Fruit fly (Drosophila melanogaster) whole organism, embryonic: ENCODE data around the gene EndoGI.
A peak's percentile ranks its signal among the peaks of the same experiment; 100 is the strongest.

Source experiments
- Ada2b ChIP-seq: fragments of 200-800 bp; sonication (Bioruptor generic); IDR thresholded peaks from 2 replicates; pipeline ENCODE4 v1.3.6; 2022; ENCODE audit warnings: missing biosample characterization, missing genetic modification characterization
- Antp ChIP-seq: fragments of 200-800 bp; sonication (Bioruptor generic); optimal IDR thresholded peaks from 3 replicates; lab custom pipeline; 2016; ENCODE audit warnings: missing biosample characterization, missing genetic modification characterization
- CG10979 ChIP-seq: fragments of 200-800 bp; sonication (Bioruptor generic); optimal IDR thresholded peaks from 2 replicates; lab custom pipeline; 2018; ENCODE audit warnings: missing biosample characterization, mild to moderate bottlenecking, missing genetic modification characterization, moderate library complexity
- CG11723 ChIP-seq: fragments of 200-800 bp; sonication (Bioruptor generic); optimal IDR thresholded peaks from 2 replicates; lab custom pipeline; 2017; ENCODE audit warnings: missing biosample characterization, mild to moderate bottlenecking, missing genetic modification characterization
- CG13296 ChIP-seq: fragments of 200-800 bp; sonication (Bioruptor generic); optimal IDR thresholded peaks from 3 replicates; lab custom pipeline; 2018; ENCODE audit warnings: missing biosample characterization, mild to moderate bottlenecking, missing genetic modification characterization
- CG13775 ChIP-seq: fragments of 200-800 bp; sonication (Bioruptor generic); optimal IDR thresholded peaks from 3 replicates; lab custom pipeline; 2017; ENCODE audit warnings: missing biosample characterization, mild to moderate bottlenecking, missing genetic modification characterization
- CG13894 ChIP-seq: fragments of 200-800 bp; sonication (Bioruptor generic); optimal IDR thresholded peaks from 3 replicates; lab custom pipeline; 2018; ENCODE audit warnings: missing biosample characterization, mild to moderate bottlenecking, missing genetic modification characterization, moderate library complexity
- CG15269 ChIP-seq: fragments of 200-800 bp; sonication (Bioruptor generic); optimal IDR thresholded peaks from 2 replicates; lab custom pipeline; 2018; ENCODE audit warnings: missing biosample characterization, mild to moderate bottlenecking, missing genetic modification characterization, moderate library complexity
- CG3163 ChIP-seq: fragments of 200-800 bp; sonication (Bioruptor generic); optimal IDR thresholded peaks from 3 replicates; lab custom pipeline; 2016; ENCODE audit warnings: missing biosample characterization, missing genetic modification characterization
- CG34376 ChIP-seq: fragments of 200-800 bp; sonication (Bioruptor generic); optimal IDR thresholded peaks from 2 replicates; lab custom pipeline; 2018; ENCODE audit warnings: missing biosample characterization, mild to moderate bottlenecking, missing genetic modification characterization
- CG34422 ChIP-seq: fragments of 200-800 bp; sonication (Bioruptor generic); IDR thresholded peaks from 3 replicates; pipeline ENCODE4 v1.3.6; 2022; ENCODE audit warnings: missing biosample characterization, missing genetic modification characterization
- CG4820 ChIP-seq: fragments of 200-800 bp; sonication (Bioruptor generic); optimal IDR thresholded peaks from 3 replicates; lab custom pipeline; 2016; ENCODE audit warnings: missing biosample characterization, missing genetic modification characterization
- CG4854 ChIP-seq: fragments of 200-800 bp; sonication (Bioruptor generic); optimal IDR thresholded peaks from 2 replicates; lab custom pipeline; 2016; ENCODE audit warnings: missing biosample characterization, missing genetic modification characterization, inconsistent platforms
- CG6272 ChIP-seq: fragments of 200-800 bp; sonication (Bioruptor generic); IDR thresholded peaks from 2 replicates; pipeline ENCODE4 v1.3.6; 2022; ENCODE audit warnings: missing biosample characterization, missing genetic modification characterization
- CG7372 ChIP-seq: fragments of 200-800 bp; sonication (Bioruptor generic); IDR thresholded peaks from 2 replicates; pipeline ENCODE4 v1.3.6; 2022; ENCODE audit warnings: missing biosample characterization, missing genetic modification characterization
- CG9437 ChIP-seq: fragments of 200-800 bp; sonication (Bioruptor generic); optimal IDR thresholded peaks from 2 replicates; lab custom pipeline; 2018; ENCODE audit warnings: missing biosample characterization, mild to moderate bottlenecking, missing genetic modification characterization
- CG9797 ChIP-seq: fragments of 200-800 bp; sonication (Bioruptor generic); optimal IDR thresholded peaks from 3 replicates; lab custom pipeline; 2018; ENCODE audit warnings: missing biosample characterization, mild to moderate bottlenecking, missing genetic modification characterization
- Camta ChIP-seq: fragments of 200-800 bp; sonication (Bioruptor generic); optimal IDR thresholded peaks from 2 replicates; lab custom pipeline; 2016; ENCODE audit warnings: missing biosample characterization, missing genetic modification characterization
- Dek ChIP-seq: fragments of 200-800 bp; sonication (Bioruptor generic); optimal IDR thresholded peaks from 3 replicates; lab custom pipeline; 2019; ENCODE audit warnings: missing biosample characterization, mild to moderate bottlenecking, missing genetic modification characterization, moderate library complexity
- Eip74EF ChIP-seq, 2 experiments: fragments of 200-800 bp in 1 of 2; fragments of >200 bp in 1 of 2; sonication (Bioruptor generic) in 1 of 2; optimal IDR thresholded peaks; 2 replicates each; lab custom pipeline; 2017 to 2019; ENCODE audit warnings: missing biosample characterization in 2 of 2, missing genetic modification characterization in 2 of 2, mild to moderate bottlenecking in 1 of 2, moderate library complexity in 1 of 2
- GATAe ChIP-seq: fragments of 200-800 bp; sonication (Bioruptor generic); conservative IDR thresholded peaks from 2 replicates; pipeline ENCODE4 v1.3.6; 2022; ENCODE audit warnings: missing biosample characterization, missing genetic modification characterization
- HLH54F ChIP-seq: fragments of 200-800 bp; sonication (Bioruptor generic); optimal IDR thresholded peaks from 3 replicates; lab custom pipeline; 2016; ENCODE audit warnings: missing biosample characterization, missing genetic modification characterization
- HLHmδ ChIP-seq: fragments of 200-800 bp; sonication (Bioruptor generic); optimal IDR thresholded peaks from 2 replicates; lab custom pipeline; 2018; ENCODE audit warnings: missing biosample characterization, mild to moderate bottlenecking, missing genetic modification characterization, moderate library complexity
- Hand ChIP-seq: fragments of 200-800 bp; sonication (Bioruptor generic); optimal IDR thresholded peaks from 2 replicates; lab custom pipeline; 2017; ENCODE audit warnings: mild to moderate bottlenecking, missing biosample characterization, missing genetic modification reagents, missing genetic modification characterization
- Hr3 ChIP-seq: fragments of 200-800 bp; sonication (Bioruptor generic); optimal IDR thresholded peaks from 3 replicates; lab custom pipeline; 2016; ENCODE audit warnings: missing biosample characterization, missing genetic modification characterization
- Sry-δ ChIP-seq: fragments of 200-800 bp; sonication (Bioruptor generic); optimal IDR thresholded peaks from 2 replicates; lab custom pipeline; 2016; ENCODE audit warnings: missing biosample characterization, missing genetic modification characterization
- Ssrp ChIP-seq: fragments of 200-800 bp; sonication (Bioruptor generic); optimal IDR thresholded peaks from 2 replicates; lab custom pipeline; 2018; ENCODE audit warnings: missing biosample characterization, mild to moderate bottlenecking, missing genetic modification characterization, moderate library complexity
- Stat92E ChIP-seq, 3 experiments: fragments of >200 bp in 2 of 3; fragments of 200-800 bp in 1 of 3; sonication (Bioruptor generic) in 1 of 3; optimal IDR thresholded peaks; 2 replicates each; lab custom pipeline; 2017 to 2019; ENCODE audit warnings: missing biosample characterization in 3 of 3, missing genetic modification characterization in 3 of 3, mild to moderate bottlenecking in 1 of 3, moderate library complexity in 1 of 3
- TFAM ChIP-seq: fragments of 200-800 bp; sonication (Bioruptor generic); optimal IDR thresholded peaks from 2 replicates; lab custom pipeline; 2017; ENCODE audit warnings: missing biosample characterization, missing genetic modification characterization, inconsistent platforms
- Usf ChIP-seq: fragments of 200-800 bp; sonication (Bioruptor generic); optimal IDR thresholded peaks from 2 replicates; lab custom pipeline; 2017; ENCODE audit warnings: missing genotype, missing biosample characterization, missing genetic modification characterization
- Xrp1 ChIP-seq: fragments of 200-800 bp; sonication (Bioruptor generic); IDR thresholded peaks from 2 replicates; pipeline ENCODE4 v1.3.6; 2022; ENCODE audit warnings: missing biosample characterization, missing genetic modification characterization
- ara ChIP-seq: fragments of 200-800 bp; sonication (Bioruptor generic); IDR thresholded peaks from 2 replicates; pipeline ENCODE4 v1.3.6; 2022; ENCODE audit warnings: missing biosample characterization, missing genetic modification characterization
- cg ChIP-seq: fragments of 200-800 bp; sonication (Bioruptor generic); optimal IDR thresholded peaks from 3 replicates; lab custom pipeline; 2019; ENCODE audit warnings: missing biosample characterization, mild to moderate bottlenecking, missing genetic modification characterization, moderate library complexity
- croc ChIP-seq: fragments of 200-800 bp; sonication (Bioruptor generic); conservative IDR thresholded peaks from 3 replicates; pipeline ENCODE4 v1.3.6; 2022; ENCODE audit warnings: missing biosample characterization, missing genetic modification characterization
- fd96Cb ChIP-seq: fragments of 200-800 bp; sonication (Bioruptor generic); optimal IDR thresholded peaks from 2 replicates; lab custom pipeline; 2018; ENCODE audit warnings: missing biosample characterization, mild to moderate bottlenecking, missing genetic modification characterization, moderate library complexity
- ftz-f1 ChIP-seq: fragments of 200-800 bp; sonication (Bioruptor generic); optimal IDR thresholded peaks from 2 replicates; lab custom pipeline; 2016; ENCODE audit warnings: missing biosample characterization, missing genetic modification characterization
- gfzf ChIP-seq: fragments of 200-800 bp; sonication (Bioruptor generic); optimal IDR thresholded peaks from 2 replicates; lab custom pipeline; 2016; ENCODE audit warnings: missing biosample characterization, mild to moderate bottlenecking, missing genetic modification characterization, moderate library complexity
- gsb ChIP-seq: fragments of 200-800 bp; sonication (Bioruptor generic); IDR thresholded peaks from 2 replicates; pipeline ENCODE4 v1.3.6; 2022; ENCODE audit warnings: missing biosample characterization, missing genetic modification characterization
- inv ChIP-seq: fragments of 200-800 bp; sonication (Bioruptor generic); IDR thresholded peaks from 2 replicates; pipeline ENCODE4 v1.3.6; 2022; ENCODE audit warnings: missing biosample characterization, missing genetic modification characterization; ENCODE audit not compliant: partially characterized antibody
- kah ChIP-seq: fragments of 200-800 bp; sonication (Bioruptor generic); optimal IDR thresholded peaks from 2 replicates; lab custom pipeline; 2018; ENCODE audit warnings: missing biosample characterization, mild to moderate bottlenecking, missing genetic modification characterization
- mam ChIP-seq: fragments of 200-800 bp; sonication (Bioruptor generic); optimal IDR thresholded peaks from 3 replicates; lab custom pipeline; 2016; ENCODE audit warnings: missing biosample characterization, missing genetic modification characterization
- phol ChIP-seq: fragments of 200-800 bp; sonication (Bioruptor generic); optimal IDR thresholded peaks from 3 replicates; lab custom pipeline; 2018; ENCODE audit warnings: missing biosample characterization, mild to moderate bottlenecking, missing genetic modification characterization, moderate library complexity
- psq ChIP-seq: fragments of 200-800 bp; sonication (Bioruptor generic); optimal IDR thresholded peaks from 2 replicates; lab custom pipeline; 2017; ENCODE audit warnings: missing biosample characterization, missing genetic modification characterization
- ranshi ChIP-seq: fragments of 200-800 bp; sonication (Bioruptor generic); IDR thresholded peaks from 2 replicates; pipeline ENCODE4 v1.3.6; 2022; ENCODE audit warnings: missing biosample characterization, missing genetic modification characterization
- scrt ChIP-seq: fragments of 200-800 bp; sonication (Bioruptor generic); optimal IDR thresholded peaks from 2 replicates; lab custom pipeline; 2018; ENCODE audit warnings: missing biosample characterization, mild to moderate bottlenecking, missing genetic modification characterization, moderate library complexity
- sd ChIP-seq: fragments of 200-800 bp; sonication (Bioruptor generic); optimal IDR thresholded peaks from 3 replicates; lab custom pipeline; 2018; ENCODE audit warnings: missing biosample characterization, mild to moderate bottlenecking, missing genetic modification characterization, moderate library complexity
- slou ChIP-seq: fragments of 200-800 bp; sonication (Bioruptor generic); optimal IDR thresholded peaks from 3 replicates; lab custom pipeline; 2016; ENCODE audit warnings: missing biosample characterization, missing genetic modification characterization
- tin ChIP-seq: fragments of 200-800 bp; sonication (Bioruptor generic); optimal IDR thresholded peaks from 3 replicates; lab custom pipeline; 2016; ENCODE audit warnings: missing biosample characterization, missing genetic modification characterization
- vfl ChIP-seq: fragments of 200-800 bp; sonication (Bioruptor generic); optimal IDR thresholded peaks from 2 replicates; lab custom pipeline; 2016; ENCODE audit warnings: missing biosample characterization, missing genetic modification characterization

EndoGI gene

dm6 chr2L:16269232-16270134 is 12.0 kb downstream of the EndoGI start (continued):
- no peak for TF ChIP-seq mam (GFP tag; lab: Kevin White, UChicago)
- TF ChIP-seq gsb (GFP tag; lab: Robert Waterston, UW), result no peak
- peak; percentile 45 for TF ChIP-seq ftz-f1
- TF ChIP-seq vfl, result no peak
- TF ChIP-seq croc (GFP tag; lab: Robert Waterston, UW), result no peak
- peak; percentile 94 for TF ChIP-seq scrt
- no peak for TF ChIP-seq Ada2b (GFP tag; lab: Robert Waterston, UW)
- peak; percentile 93 for TF ChIP-seq Hand (GFP tag; lab: Kevin White, UChicago)
- no peak for TF ChIP-seq gfzf
- TF ChIP-seq CG9797 (GFP tag; lab: Kevin White, UChicago), result peak; percentile 26
- TF ChIP-seq Ssrp (tag; lab: Kevin White, UChicago), result no peak
- TF ChIP-seq CG9437 (GFP tag; lab: Kevin White, UChicago), result peak; percentile 66
- peak; percentile 36 for TF ChIP-seq CG10979 (tag; lab: Kevin White, UChicago)
- TF ChIP-seq fd96Cb (tag; lab: Kevin White, UChicago), result no peak
- peak; percentile 67 for TF ChIP-seq cg (GFP tag; lab: Kevin White, UChicago)
- no peak for TF ChIP-seq CG7372
- peak; percentile 16 for TF ChIP-seq psq (GFP tag; lab: Kevin White, UChicago)
- TF ChIP-seq Usf, result no peak
- peak; percentile 35 for TF ChIP-seq CG3163 (GFP tag; lab: Kevin White, UChicago)
- TF ChIP-seq kah (GFP tag; lab: Kevin White, UChicago), result peak; percentile 90
- TF ChIP-seq phol, result no peak
- TF ChIP-seq CG4820, result no peak
- TF ChIP-seq Sry-δ (GFP tag; lab: Kevin White, UChicago), result no peak
- TF ChIP-seq Eip74EF (GFP tag; optimal IDR thresholded peaks at IDR 0.05; lab: Kevin White, UChicago), result peak in 1 of 2 experiments; percentile 79
- TF ChIP-seq CG6272 (GFP tag; lab: Robert Waterston, UW), result no peak
- TF ChIP-seq tin (GFP tag; lab: Kevin White, UChicago), result no peak
- TF ChIP-seq CG13775 (GFP tag; lab: Kevin White, UChicago), result peak; percentile 53
- TF ChIP-seq CG11723 (GFP tag; lab: Kevin White, UChicago), result peak; percentile 77
- peak; percentile 38 for TF ChIP-seq TFAM (GFP tag; lab: Kevin White, UChicago)
- TF ChIP-seq CG15269 (tag; lab: Kevin White, UChicago), result peak; percentile 57
- TF ChIP-seq ranshi (GFP tag; lab: Robert Waterston, UW), result no peak
- TF ChIP-seq CG34376 (GFP tag; lab: Kevin White, UChicago), result peak; percentile 99
- TF ChIP-seq CG4854 (GFP tag; lab: Kevin White, UChicago), result no peak
- TF ChIP-seq Xrp1, result no peak
- peak; percentile 96 for TF ChIP-seq CG13296 (GFP tag; lab: Kevin White, UChicago)
- no peak for TF ChIP-seq inv (GFP tag; lab: Robert Waterston, UW)
- no peak for TF ChIP-seq Antp (GFP tag; lab: Kevin White, UChicago)
- no peak for TF ChIP-seq CG34422 (GFP tag; lab: Robert Waterston, UW)
- TF ChIP-seq HLHmδ (GFP tag; lab: Kevin White, UChicago), result peak; percentile 92
- no peak for TF ChIP-seq Camta (GFP tag; lab: Kevin White, UChicago)
- no peak for TF ChIP-seq GATAe
- TF ChIP-seq Stat92E (GFP tag; optimal IDR thresholded peaks at IDR 0.05; lab: Kevin White, UChicago), result no peak
- TF ChIP-seq CG13894 (tag; lab: Kevin White, UChicago), result peak; percentile 71
- peak; percentile 49 for TF ChIP-seq Dek (tag; lab: Kevin White, UChicago)
- TF ChIP-seq slou, result no peak
- TF ChIP-seq ara (GFP tag; lab: Robert Waterston, UW), result no peak
- TF ChIP-seq Hr3 (GFP tag; lab: Kevin White, UChicago), result no peak
- no peak for TF ChIP-seq HLH54F (GFP tag; lab: Kevin White, UChicago)
- TF ChIP-seq sd (tag; lab: Kevin White, UChicago), result peak; percentile 59
